Fruit fly (Drosophila melanogaster) whole organism: ENCODE results near the gene Pdfr.

Experiments used
- EcR ChIP-seq, 2 experiments: fragments of >200 bp; optimal IDR thresholded peaks; 2 replicates each; lab custom pipeline; 2017; ENCODE audit warnings: missing biosample characterization in 2 of 2, missing genetic modification characterization in 2 of 2, missing genetic modification reagents in 2 of 2
- psq ChIP-seq: fragments of >200 bp; optimal IDR thresholded peaks from 2 replicates; lab custom pipeline; 2017

dm6 chrX:2542500-2542899 is 9.5 kb upstream of the Pdfr start:
- no peak for TF ChIP-seq EcR (GFP tag; optimal IDR thresholded peaks at IDR 0.05; lab: Kevin White, UChicago)
- TF ChIP-seq psq (lab: Kevin White, UChicago) = no peak
